Worm (Caenorhabditis elegans) whole organism, early embryonic: ENCODE data around the gene ttm-2.

Experiments
- B0310.2 ChIP-seq: sonication (generic microtip); optimal IDR thresholded peaks from 2 replicates; lab custom pipeline; 2016; ENCODE audit warnings: mild to moderate bottlenecking, missing genetic modification characterization, missing compliant biosample characterization
- F13C5.2 ChIP-seq: sonication (generic microtip); optimal IDR thresholded peaks from 2 replicates; lab custom pipeline; 2017; ENCODE audit warnings: mild to moderate bottlenecking, missing genetic modification characterization, inconsistent platforms, missing compliant biosample characterization
- aly-1 ChIP-seq: sonication (generic microtip); optimal IDR thresholded peaks from 2 replicates; lab custom pipeline; 2016; ENCODE audit warnings: missing genetic modification characterization, missing compliant biosample characterization
- ama-1 ChIP-seq: fragments of 150-350 bp; optimal IDR thresholded peaks from 2 replicates; lab custom pipeline; 2014
- ceh-13 ChIP-seq: fragments of 200-800 bp; sonication (Bioruptor generic); optimal IDR thresholded peaks from 2 replicates; lab custom pipeline; 2018; ENCODE audit warnings: mild to moderate bottlenecking, missing genetic modification characterization, missing compliant biosample characterization
- ceh-36 ChIP-seq: sonication (generic microtip); optimal IDR thresholded peaks from 2 replicates; lab custom pipeline; 2016; ENCODE audit warnings: missing genetic modification characterization, inconsistent platforms, missing compliant biosample characterization
- ets-7 ChIP-seq: sonication (generic microtip); optimal IDR thresholded peaks from 2 replicates; lab custom pipeline; 2016; ENCODE audit warnings: missing genotype, missing genetic modification characterization, missing compliant biosample characterization
- flt-1 ChIP-seq: fragments of 200-800 bp; sonication (Bioruptor generic); IDR thresholded peaks from 2 replicates; pipeline ENCODE4 v1.3.6; 2022; ENCODE audit warnings: missing genetic modification characterization, missing compliant biosample characterization
- hmbx-1 ChIP-seq: sonication (generic microtip); optimal IDR thresholded peaks from 2 replicates; lab custom pipeline; 2016; ENCODE audit warnings: mild to moderate bottlenecking, missing genetic modification characterization, missing compliant biosample characterization
- hmg-4 ChIP-seq: fragments of 200-800 bp; sonication (Bioruptor generic); optimal IDR thresholded peaks from 2 replicates; lab custom pipeline; 2018; ENCODE audit warnings: mild to moderate bottlenecking, missing genetic modification characterization, missing compliant biosample characterization
- hnd-1 ChIP-seq: sonication (generic microtip); optimal IDR thresholded peaks from 2 replicates; lab custom pipeline; 2016; ENCODE audit warnings: missing genetic modification characterization, missing compliant biosample characterization
- pes-1 ChIP-seq: fragments of 200-800 bp; sonication (Bioruptor generic); IDR thresholded peaks from 2 replicates; pipeline ENCODE4 v1.3.6; 2022; ENCODE audit warnings: missing genetic modification reagents, missing genetic modification characterization, missing compliant biosample characterization
- scrt-1 ChIP-seq: fragments of 200-800 bp; sonication (Bioruptor generic); IDR thresholded peaks from 2 replicates; pipeline ENCODE4 v1.3.6; 2022; ENCODE audit warnings: missing genetic modification characterization, missing compliant biosample characterization
- sea-1 ChIP-seq: fragments of 200-800 bp; sonication (Bioruptor generic); conservative IDR thresholded peaks from 2 replicates; pipeline ENCODE4 v1.3.6; 2022; ENCODE audit warnings: missing genetic modification characterization, missing compliant biosample characterization
- tbx-11 ChIP-seq: fragments of 200-800 bp; sonication (Bioruptor generic); IDR thresholded peaks from 2 replicates; pipeline ENCODE4 v1.3.6; 2022; ENCODE audit warnings: missing genetic modification characterization, missing compliant biosample characterization
- tbx-37 ChIP-seq: fragments of 200-800 bp; sonication (Bioruptor generic); conservative IDR thresholded peaks from 2 replicates; pipeline ENCODE4 v1.3.6; 2022; ENCODE audit warnings: missing genetic modification reagents, missing genetic modification characterization, missing compliant biosample characterization
- tra-4 ChIP-seq: sonication (generic microtip); optimal IDR thresholded peaks from 2 replicates; lab custom pipeline; 2017; ENCODE audit warnings: missing genetic modification characterization, missing compliant biosample characterization

The ttm-2 gene

ce11 chrII:4766284-4766683 is at the start of gene ttm-2:
ttm-2 (minus strand) TSS chrII:4766384.
- no peak for TF ChIP-seq ceh-13 (GFP tag; lab: Kevin White, UChicago)
- TF ChIP-seq hmg-4 (GFP tag; lab: Kevin White, UChicago) = no peak
- TF ChIP-seq pes-1 (GFP tag; lab: Robert Waterston, UW) = no peak
- no peak for TF ChIP-seq aly-1
- no peak for TF ChIP-seq hnd-1 (tag; lab: Kevin White, UChicago)
- no peak for TF ChIP-seq tbx-37
- TF ChIP-seq tra-4 (tag; lab: Kevin White, UChicago) = no peak
- no peak for TF ChIP-seq hmbx-1
- no peak for TF ChIP-seq F13C5.2 (tag; lab: Kevin White, UChicago)
- TF ChIP-seq flt-1 (GFP tag; lab: Robert Waterston, UW) = no peak
- TF ChIP-seq B0310.2 (tag; lab: Kevin White, UChicago) = no peak
- no peak for TF ChIP-seq ceh-36 (tag; lab: Kevin White, UChicago)
- no peak for TF ChIP-seq ets-7 (tag; lab: Kevin White, UChicago)
- TF ChIP-seq tbx-11 (GFP tag; lab: Robert Waterston, UW) = no peak

- TF ChIP-seq aly-1 = no peak
- no peak for TF ChIP-seq ceh-36 (tag; lab: Kevin White, UChicago)
- TF ChIP-seq B0310.2 (tag; lab: Kevin White, UChicago) = no peak
- TF ChIP-seq hmg-4 (GFP tag; lab: Kevin White, UChicago) = no peak
- no peak for TF ChIP-seq ama-1 (lab: Kevin White, UChicago)
- TF ChIP-seq scrt-1 (GFP tag; lab: Robert Waterston, UW) = no peak
- no peak for TF ChIP-seq flt-1 (GFP tag; lab: Robert Waterston, UW)
- TF ChIP-seq tbx-37 = no peak
- TF ChIP-seq sea-1 (GFP tag; lab: Robert Waterston, UW) = no peak
- TF ChIP-seq pes-1 (GFP tag; lab: Robert Waterston, UW) = no peak
- TF ChIP-seq hmbx-1 = no peak
- TF ChIP-seq ceh-13 (GFP tag; lab: Kevin White, UChicago) = no peak
- no peak for TF ChIP-seq ets-7 (tag; lab: Kevin White, UChicago)
- no peak for TF ChIP-seq tra-4 (tag; lab: Kevin White, UChicago)
- no peak for TF ChIP-seq tbx-11 (GFP tag; lab: Robert Waterston, UW)
- TF ChIP-seq hnd-1 (tag; lab: Kevin White, UChicago) = no peak
- TF ChIP-seq F13C5.2 (tag; lab: Kevin White, UChicago) = no peak
Measured at ce11 chrII:4815356-4815755, 49.2 kb upstream of the ttm-2 start.

- no peak for TF ChIP-seq flt-1 (GFP tag; lab: Robert Waterston, UW)
- no peak for TF ChIP-seq pes-1 (GFP tag; lab: Robert Waterston, UW)
- no peak for TF ChIP-seq ama-1 (lab: Kevin White, UChicago)
- no peak for TF ChIP-seq ceh-36 (tag; lab: Kevin White, UChicago)
- TF ChIP-seq tbx-11 (GFP tag; lab: Robert Waterston, UW) = no peak
- TF ChIP-seq scrt-1 (GFP tag; lab: Robert Waterston, UW) = no peak
- no peak for TF ChIP-seq ceh-13 (GFP tag; lab: Kevin White, UChicago)
- no peak for TF ChIP-seq tbx-37
- no peak for TF ChIP-seq B0310.2 (tag; lab: Kevin White, UChicago)
- TF ChIP-seq hmbx-1 = no peak
- no peak for TF ChIP-seq tra-4 (tag; lab: Kevin White, UChicago)
- no peak for TF ChIP-seq ets-7 (tag; lab: Kevin White, UChicago)
- no peak for TF ChIP-seq aly-1
- TF ChIP-seq F13C5.2 (tag; lab: Kevin White, UChicago) = no peak
- no peak for TF ChIP-seq sea-1 (GFP tag; lab: Robert Waterston, UW)
- no peak for TF ChIP-seq hmg-4 (GFP tag; lab: Kevin White, UChicago)
- no peak for TF ChIP-seq hnd-1 (tag; lab: Kevin White, UChicago)
Measured at ce11 chrII:4811986-4812385, 45.8 kb upstream of the ttm-2 start, which contains the start of gene rig-6. rig-6 (minus strand) TSS chrII:4812086.

- no peak for TF ChIP-seq scrt-1 (GFP tag; lab: Robert Waterston, UW)
- no peak for TF ChIP-seq hnd-1 (tag; lab: Kevin White, UChicago)
- no peak for TF ChIP-seq tbx-37
- TF ChIP-seq B0310.2 (tag; lab: Kevin White, UChicago) = no peak
- TF ChIP-seq tra-4 (tag; lab: Kevin White, UChicago) = no peak
- TF ChIP-seq pes-1 (GFP tag; lab: Robert Waterston, UW) = no peak
- TF ChIP-seq ceh-13 (GFP tag; lab: Kevin White, UChicago) = no peak
- no peak for TF ChIP-seq tbx-11 (GFP tag; lab: Robert Waterston, UW)
- no peak for TF ChIP-seq flt-1 (GFP tag; lab: Robert Waterston, UW)
- no peak for TF ChIP-seq ama-1 (lab: Kevin White, UChicago)
- TF ChIP-seq F13C5.2 (tag; lab: Kevin White, UChicago) = no peak
- no peak for TF ChIP-seq ets-7 (tag; lab: Kevin White, UChicago)
- TF ChIP-seq sea-1 (GFP tag; lab: Robert Waterston, UW) = no peak
Measured at ce11 chrII:4806726-4807125, 40.5 kb upstream of the ttm-2 start.

- TF ChIP-seq pes-1 (GFP tag; lab: Robert Waterston, UW) = no peak
- TF ChIP-seq hmg-4 (GFP tag; lab: Kevin White, UChicago) = no peak
- no peak for TF ChIP-seq aly-1
- no peak for TF ChIP-seq ceh-36 (tag; lab: Kevin White, UChicago)
- TF ChIP-seq hnd-1 (tag; lab: Kevin White, UChicago) = no peak
- no peak for TF ChIP-seq ceh-13 (GFP tag; lab: Kevin White, UChicago)
- TF ChIP-seq B0310.2 (tag; lab: Kevin White, UChicago) = no peak
- TF ChIP-seq flt-1 (GFP tag; lab: Robert Waterston, UW) = no peak
- TF ChIP-seq tra-4 (tag; lab: Kevin White, UChicago) = no peak
- TF ChIP-seq hmbx-1 = no peak
Measured at ce11 chrII:4806261-4806660, 40.1 kb upstream of the ttm-2 start.

- TF ChIP-seq ets-7 (tag; lab: Kevin White, UChicago) = no peak
- TF ChIP-seq hmg-4 (GFP tag; lab: Kevin White, UChicago) = no peak
- TF ChIP-seq pes-1 (GFP tag; lab: Robert Waterston, UW) = no peak
- TF ChIP-seq scrt-1 (GFP tag; lab: Robert Waterston, UW) = no peak
- no peak for TF ChIP-seq flt-1 (GFP tag; lab: Robert Waterston, UW)
- TF ChIP-seq tbx-11 (GFP tag; lab: Robert Waterston, UW) = no peak
- TF ChIP-seq hnd-1 (tag; lab: Kevin White, UChicago) = no peak
Measured at ce11 chrII:4805799-4806198, 39.6 kb upstream of the ttm-2 start.

ce11 chrII:4802917-4803316 is 36.7 kb upstream of the ttm-2 start:
- TF ChIP-seq ceh-13 (GFP tag; lab: Kevin White, UChicago) = no peak
